Fruit fly (Drosophila melanogaster): Measurements from ENCODE around the gene daw.

- TF ChIP-seq CG4617 (GFP tag; optimal IDR thresholded peaks at IDR 0.05; ENCODE audit: borderline replicate concordance) = peak; percentile 89
- TF ChIP-seq CG33557 (GFP tag; optimal IDR thresholded peaks at IDR 0.05) = peak; percentile 84
- TF ChIP-seq CG1602 (GFP tag; optimal IDR thresholded peaks at IDR 0.05) = peak; percentile 92
- TF ChIP-seq sisA (GFP tag; IDR thresholded peaks at IDR 0.05) = peak; percentile 91
- peak; percentile 95 for TF ChIP-seq B-H2 (GFP tag; optimal IDR thresholded peaks at IDR 0.05)
- peak; percentile 91 for TF ChIP-seq ind (GFP tag; optimal IDR thresholded peaks at IDR 0.05)
- TF ChIP-seq CG12391 (tag; optimal IDR thresholded peaks at IDR 0.05) = peak; percentile 96
- peak; percentile 90 for TF ChIP-seq CG4424 (GFP tag; optimal IDR thresholded peaks at IDR 0.05)
- peak; percentile 84 for TF ChIP-seq stc (GFP tag; IDR thresholded peaks at IDR 0.05)
Observed at dm6 chr2L:2759654-2760053, 45.4 kb upstream of the daw start, which contains the start of the genes HemK2, Snapin and Tnpo-SR.

Measured in whole organism, embryonic.